Worm (Caenorhabditis elegans) whole organism, mixed stage, embryonic: Measurements from ENCODE around the gene C31C9.9.

Source experiments
- drap-1 ChIP-seq: fragments of 200-800 bp; sonication (Bioruptor generic); optimal IDR thresholded peaks from 3 replicates; lab custom pipeline; 2018; ENCODE audit warnings: mild to moderate bottlenecking, missing genetic modification characterization, missing compliant biosample characterization
- elt-3 ChIP-seq: fragments of 150-350 bp; optimal IDR thresholded peaks from 2 replicates; lab custom pipeline; 2014; ENCODE audit warnings: missing biosample characterization, missing genetic modification characterization
- lin-13 ChIP-seq: fragments of 150-350 bp; optimal IDR thresholded peaks from 2 replicates; lab custom pipeline; 2014; ENCODE audit warnings: missing biosample characterization, missing genetic modification characterization
- lsy-2 ChIP-seq: fragments of 150-350 bp; optimal IDR thresholded peaks from 2 replicates; lab custom pipeline; 2014; ENCODE audit warnings: missing biosample characterization, missing genetic modification characterization
- mab-5 ChIP-seq: fragments of 150-350 bp; optimal IDR thresholded peaks from 2 replicates; lab custom pipeline; 2014; ENCODE audit warnings: missing biosample characterization, missing genetic modification characterization
- mep-1 ChIP-seq: fragments of 150-350 bp; optimal IDR thresholded peaks from 2 replicates; lab custom pipeline; 2017; ENCODE audit warnings: missing biosample characterization, missing genetic modification reagents, missing genetic modification characterization, inconsistent platforms
- nhr-12 ChIP-seq: fragments of 150-350 bp; optimal IDR thresholded peaks from 2 replicates; lab custom pipeline; 2014; ENCODE audit warnings: missing biosample characterization, missing genetic modification characterization
- pha-4 ChIP-seq: fragments of 150-350 bp; optimal IDR thresholded peaks from 2 replicates; lab custom pipeline; 2018; ENCODE audit warnings: missing biosample characterization, missing genetic modification reagents, missing genetic modification characterization
- sem-2 ChIP-seq: fragments of 200-800 bp; sonication (Bioruptor generic); optimal IDR thresholded peaks from 2 replicates; lab custom pipeline; 2018; ENCODE audit warnings: mild to moderate bottlenecking, missing genetic modification characterization, missing compliant biosample characterization
- tbx-8 ChIP-seq: fragments of 200-800 bp; sonication (Bioruptor generic); optimal IDR thresholded peaks from 2 replicates; lab custom pipeline; 2018; ENCODE audit warnings: mild to moderate bottlenecking, missing genetic modification characterization, moderate library complexity, missing compliant biosample characterization
- unc-120 ChIP-seq: sonication (generic microtip); optimal IDR thresholded peaks from 2 replicates; lab custom pipeline; 2017; ENCODE audit warnings: missing genetic modification characterization, missing compliant biosample characterization; ENCODE audit not compliant: poor library complexity, severe bottlenecking
- zip-8 ChIP-seq: fragments of 150-350 bp; optimal IDR thresholded peaks from 2 replicates; lab custom pipeline; 2014; ENCODE audit warnings: missing biosample characterization, missing genetic modification characterization

- no peak for TF ChIP-seq lin-13
- no peak for TF ChIP-seq lsy-2 (tag; lab: Kevin White, UChicago)
- TF ChIP-seq tbx-8 (GFP tag; lab: Kevin White, UChicago): no peak
- TF ChIP-seq mep-1 (tag; lab: Kevin White, UChicago): no peak
- TF ChIP-seq drap-1 (GFP tag; lab: Kevin White, UChicago): no peak
- no peak for TF ChIP-seq mab-5
- no peak for TF ChIP-seq unc-120 (tag; lab: Kevin White, UChicago)
- no peak for TF ChIP-seq zip-8 (tag; lab: Kevin White, UChicago)
- TF ChIP-seq elt-3 (tag; lab: Kevin White, UChicago): no peak
- TF ChIP-seq sem-2: no peak
- no peak for TF ChIP-seq nhr-12 (tag; lab: Kevin White, UChicago)
- TF ChIP-seq pha-4 (tag; lab: Kevin White, UChicago): no peak
Observed at ce11 chrII:13611186-13611585, 43.6 kb upstream of the C31C9.9 start, which contains the start of gene gst-24.
